Worm (Caenorhabditis elegans): ENCODE results near the gene F15E6.4.

Gene F15E6.4

DNA sequence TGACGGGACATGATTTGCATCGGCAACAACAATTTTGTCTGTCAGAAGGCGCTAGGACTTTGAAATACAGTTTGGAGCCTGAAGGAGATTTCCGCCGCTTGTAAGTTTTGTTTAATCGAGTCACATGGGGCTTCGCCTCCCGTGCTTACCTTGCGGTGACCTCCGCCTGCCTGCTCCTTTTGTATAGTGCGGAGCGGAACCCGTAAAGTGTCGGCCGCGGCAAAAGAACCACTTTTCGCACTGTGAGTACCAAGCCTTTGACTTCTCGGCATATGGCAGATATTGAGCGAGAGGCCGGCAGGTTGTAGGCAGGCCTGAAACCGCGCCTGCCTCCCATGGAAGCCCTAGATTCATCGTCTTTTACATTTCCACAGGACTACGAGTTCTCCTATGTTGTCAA lies 25.3 kb upstream of the F15E6.4 start:
- TF ChIP-seq ref-1 (GFP tag; conservative IDR thresholded peaks at IDR 0.05) = no peak
- TF ChIP-seq flt-1 (GFP tag; IDR thresholded peaks at IDR 0.05) = no peak
- no peak for TF ChIP-seq klf-2 (GFP tag; conservative IDR thresholded peaks at IDR 0.05)
- TF ChIP-seq med-1 (GFP tag; optimal IDR thresholded peaks at IDR 0.05; ENCODE audit: insufficient read depth) = no peak
- no peak for TF ChIP-seq ztf-29 (GFP tag; IDR thresholded peaks at IDR 0.05)
- no peak for TF ChIP-seq ztf-23 (GFP tag; IDR thresholded peaks at IDR 0.05)
- TF ChIP-seq cog-1 (tag; optimal IDR thresholded peaks at IDR 0.05) = no peak
- no peak for TF ChIP-seq T22C8.4 (GFP tag; IDR thresholded peaks at IDR 0.05)
- TF ChIP-seq tab-1 (GFP tag; IDR thresholded peaks at IDR 0.05) = no peak

DNA sequence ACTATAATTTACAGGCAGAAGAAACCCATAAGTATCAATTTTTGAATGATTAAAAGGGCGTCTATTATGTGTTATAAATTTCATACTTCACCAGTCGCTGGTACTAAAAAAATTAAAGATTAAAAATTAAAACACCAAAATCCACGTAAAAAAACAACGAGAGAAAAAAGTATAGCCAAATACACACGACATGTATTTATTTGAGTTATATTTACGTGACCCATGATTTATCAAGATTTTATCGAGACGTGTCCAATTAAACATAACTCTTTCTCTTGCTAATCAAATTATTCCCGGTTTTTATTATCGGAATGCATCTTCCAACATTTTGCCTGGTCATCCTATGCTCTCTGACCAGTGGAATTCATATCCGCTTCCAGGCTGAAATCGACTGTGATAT lies 24.0 kb upstream of the F15E6.4 start, which contains the start of gene F36A4.4:
Gene F36A4.4, plus strand, starts transcription at position 301 of the 400 bp plus-strand sequence.
- TF ChIP-seq T22C8.4 (GFP tag; IDR thresholded peaks at IDR 0.05) (no peak), tab-1 (GFP tag; IDR thresholded peaks at IDR 0.05) (no peak), ztf-29 (GFP tag; IDR thresholded peaks at IDR 0.05) (no peak), ref-1 (GFP tag; conservative IDR thresholded peaks at IDR 0.05) (no peak), med-1 (GFP tag; optimal IDR thresholded peaks at IDR 0.05; ENCODE audit: insufficient read depth) (no peak), flt-1 (GFP tag; IDR thresholded peaks at IDR 0.05) (no peak), ztf-23 (GFP tag; IDR thresholded peaks at IDR 0.05) (no peak), cog-1 (tag; optimal IDR thresholded peaks at IDR 0.05) (no peak), klf-2 (GFP tag; conservative IDR thresholded peaks at IDR 0.05) (no peak)

DNA sequence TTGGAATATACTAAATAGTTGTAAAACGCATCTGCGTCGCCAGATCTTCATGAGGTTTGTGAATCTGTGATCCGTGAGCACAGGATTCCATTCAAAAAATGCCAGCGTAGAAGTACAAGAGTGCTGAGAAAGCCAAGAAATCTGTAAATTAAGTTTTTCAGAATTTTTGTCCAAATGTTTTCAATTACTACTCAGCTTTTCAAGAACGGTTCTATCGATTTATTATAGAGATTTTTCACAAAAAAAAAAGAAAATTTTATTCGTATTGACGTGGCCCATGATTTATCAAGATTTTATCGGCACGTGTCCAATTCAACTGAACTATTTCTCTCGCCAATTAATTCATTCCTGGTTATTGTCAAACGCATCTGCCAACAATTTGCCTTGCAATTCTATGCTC lies 22.0 kb upstream of the F15E6.4 start, which contains the start of gene F36A4.3:
Gene F36A4.3, plus strand, starts transcription at position 301 of the 400 bp plus-strand sequence.
- TF ChIP-seq ztf-29 (GFP tag; IDR thresholded peaks at IDR 0.05) (no peak), tab-1 (GFP tag; IDR thresholded peaks at IDR 0.05) (no peak), cog-1 (tag; optimal IDR thresholded peaks at IDR 0.05) (no peak), ref-1 (GFP tag; conservative IDR thresholded peaks at IDR 0.05) (no peak), flt-1 (GFP tag; IDR thresholded peaks at IDR 0.05) (no peak), ztf-23 (GFP tag; IDR thresholded peaks at IDR 0.05) (no peak), T22C8.4 (GFP tag; IDR thresholded peaks at IDR 0.05) (no peak), klf-2 (GFP tag; conservative IDR thresholded peaks at IDR 0.05) (no peak), med-1 (GFP tag; optimal IDR thresholded peaks at IDR 0.05; ENCODE audit: insufficient read depth) (no peak)

DNA sequence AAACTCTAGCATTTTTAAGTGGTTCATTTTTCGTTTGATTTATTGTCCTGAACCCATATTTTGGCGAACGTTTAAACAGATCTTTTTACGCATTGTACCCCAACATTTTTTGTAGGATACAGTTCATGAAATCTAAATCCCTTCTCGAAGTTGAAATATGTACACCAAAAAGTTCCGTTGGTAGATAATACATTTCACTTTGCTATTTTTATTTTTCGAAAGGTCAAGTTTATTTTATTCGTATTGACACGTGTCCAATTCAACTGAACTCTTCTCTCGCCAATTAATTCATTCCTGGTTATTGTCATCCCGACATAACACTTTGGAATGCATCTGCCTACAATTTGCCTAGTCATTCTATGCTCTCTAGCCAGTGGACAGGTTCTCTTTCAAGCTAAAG lies 20.3 kb upstream of the F15E6.4 start, which contains the start of gene F36A4.2:
Gene F36A4.2, plus strand, starts transcription at position 301 of the 400 bp plus-strand sequence.
- no peak for TF ChIP-seq T22C8.4 (GFP tag; IDR thresholded peaks at IDR 0.05)
- TF ChIP-seq ref-1 (GFP tag; conservative IDR thresholded peaks at IDR 0.05) = no peak
- no peak for TF ChIP-seq klf-2 (GFP tag; conservative IDR thresholded peaks at IDR 0.05)
- no peak for TF ChIP-seq cog-1 (tag; optimal IDR thresholded peaks at IDR 0.05)
- TF ChIP-seq flt-1 (GFP tag; IDR thresholded peaks at IDR 0.05) = no peak
- no peak for TF ChIP-seq tab-1 (GFP tag; IDR thresholded peaks at IDR 0.05)

DNA sequence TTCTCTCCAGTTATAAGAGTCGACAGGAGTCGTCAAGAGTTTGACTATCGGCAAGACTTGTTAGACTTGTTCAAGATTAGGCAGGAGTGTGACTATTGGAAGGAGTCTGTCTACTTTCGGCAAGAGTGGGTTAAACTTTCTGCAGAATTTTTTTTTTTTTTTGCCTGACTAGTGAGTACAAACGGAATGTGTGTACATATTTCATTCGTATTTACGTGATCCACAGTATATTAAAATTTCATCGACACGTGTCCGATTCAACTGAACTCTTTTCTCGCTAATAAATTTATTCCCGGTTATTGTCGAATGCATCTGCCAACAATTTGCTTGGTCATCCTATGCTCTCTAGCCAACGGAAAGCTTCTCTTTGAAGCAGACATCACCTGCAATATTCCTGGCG lies 19.1 kb upstream of the F15E6.4 start, which contains the start of gene F36A4.1:
Gene F36A4.1, plus strand, starts transcription at position 301 of the 400 bp plus-strand sequence.
- TF ChIP-seq cog-1 (tag; optimal IDR thresholded peaks at IDR 0.05) = no peak
- TF ChIP-seq flt-1 (GFP tag; IDR thresholded peaks at IDR 0.05) = no peak
- no peak for TF ChIP-seq ztf-29 (GFP tag; IDR thresholded peaks at IDR 0.05)
- TF ChIP-seq klf-2 (GFP tag; conservative IDR thresholded peaks at IDR 0.05) = no peak
- TF ChIP-seq ztf-23 (GFP tag; IDR thresholded peaks at IDR 0.05) = no peak
- no peak for TF ChIP-seq med-1 (GFP tag; optimal IDR thresholded peaks at IDR 0.05; ENCODE audit: insufficient read depth)
- TF ChIP-seq T22C8.4 (GFP tag; IDR thresholded peaks at IDR 0.05) = no peak
- no peak for TF ChIP-seq ref-1 (GFP tag; conservative IDR thresholded peaks at IDR 0.05)
- no peak for TF ChIP-seq tab-1 (GFP tag; IDR thresholded peaks at IDR 0.05)

DNA sequence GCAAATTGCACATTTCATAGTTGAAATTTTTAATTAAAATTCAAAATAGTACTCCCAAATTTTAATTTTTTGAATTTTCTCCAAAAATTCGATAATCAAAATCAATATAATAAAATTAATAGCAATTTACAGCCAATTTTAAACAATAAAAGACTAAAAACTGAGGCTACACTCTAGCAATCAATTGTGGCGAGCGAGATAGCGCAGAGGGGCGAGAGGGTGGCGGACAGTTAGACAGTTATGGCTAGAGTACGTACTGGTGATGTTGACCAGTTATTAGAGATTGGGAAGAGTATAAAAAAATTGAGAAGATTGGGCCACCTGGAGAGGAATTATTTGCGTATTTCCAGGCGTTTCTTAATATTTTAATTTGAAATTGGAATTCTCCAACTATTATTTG lies 13.6 kb upstream of the F15E6.4 start, which contains the start of gene nhr-78:
Gene nhr-78, minus strand, starts transcription at position 182 of the 400 bp plus-strand sequence.
- TF ChIP-seq med-1 (GFP tag; optimal IDR thresholded peaks at IDR 0.05; ENCODE audit: insufficient read depth) (no peak), ztf-29 (GFP tag; IDR thresholded peaks at IDR 0.05) (no peak), cog-1 (tag; optimal IDR thresholded peaks at IDR 0.05) (no peak), klf-2 (GFP tag; conservative IDR thresholded peaks at IDR 0.05) (no peak), tab-1 (GFP tag; IDR thresholded peaks at IDR 0.05) (no peak), T22C8.4 (GFP tag; IDR thresholded peaks at IDR 0.05) (no peak), flt-1 (GFP tag; IDR thresholded peaks at IDR 0.05) (no peak), ztf-23 (GFP tag; IDR thresholded peaks at IDR 0.05) (no peak), ref-1 (GFP tag; conservative IDR thresholded peaks at IDR 0.05) (no peak)

DNA sequence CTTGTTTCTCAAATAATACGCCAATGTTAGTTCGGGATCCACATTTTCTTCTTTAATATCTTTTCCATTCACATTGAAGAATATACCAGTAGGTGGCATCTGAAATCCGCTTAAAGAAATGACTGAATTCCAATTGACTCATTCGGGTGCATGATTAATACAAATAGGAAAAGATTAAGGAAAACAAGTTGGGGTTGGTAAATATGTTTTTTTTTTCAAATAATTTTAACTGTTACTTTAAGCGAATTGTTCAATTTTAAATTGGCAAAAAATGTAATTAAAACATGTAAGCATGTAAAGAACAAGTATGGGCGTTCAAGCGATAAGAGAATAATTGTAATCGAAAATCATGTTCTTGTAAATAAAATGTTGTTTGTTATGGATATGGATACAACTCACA lies 7.3 kb upstream of the F15E6.4 start, which contains the start of gene F15E6.6:
Gene F15E6.6, minus strand, starts transcription at position 101 of the 400 bp plus-strand sequence.
- TF ChIP-seq ztf-23 (GFP tag; IDR thresholded peaks at IDR 0.05) = no peak
- no peak for TF ChIP-seq flt-1 (GFP tag; IDR thresholded peaks at IDR 0.05)
- no peak for TF ChIP-seq tab-1 (GFP tag; IDR thresholded peaks at IDR 0.05)
- no peak for TF ChIP-seq klf-2 (GFP tag; conservative IDR thresholded peaks at IDR 0.05)
- TF ChIP-seq cog-1 (tag; optimal IDR thresholded peaks at IDR 0.05) = no peak
- no peak for TF ChIP-seq T22C8.4 (GFP tag; IDR thresholded peaks at IDR 0.05)
- TF ChIP-seq ztf-29 (GFP tag; IDR thresholded peaks at IDR 0.05) = no peak
- TF ChIP-seq med-1 (GFP tag; optimal IDR thresholded peaks at IDR 0.05; ENCODE audit: insufficient read depth) = no peak
- no peak for TF ChIP-seq ref-1 (GFP tag; conservative IDR thresholded peaks at IDR 0.05)

DNA sequence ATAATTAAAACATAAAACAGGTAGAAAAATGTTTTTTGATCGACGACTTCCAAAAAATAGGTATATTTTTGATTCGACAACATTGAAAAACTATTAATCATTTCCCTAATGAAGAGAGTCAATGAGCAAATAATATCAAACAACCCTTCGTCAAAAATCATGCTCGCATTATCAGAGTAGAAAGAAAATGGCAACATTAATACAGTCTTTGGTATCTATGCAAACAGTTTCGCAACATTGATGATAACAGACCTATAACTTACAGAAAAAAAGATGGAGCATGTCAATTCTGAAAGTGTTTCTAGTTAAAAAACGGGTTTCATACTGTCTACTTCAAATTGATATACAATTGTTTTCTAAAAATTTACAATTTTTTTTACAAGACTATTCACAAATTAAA lies 6.3 kb upstream of the F15E6.4 start:
- TF ChIP-seq med-1 (GFP tag; optimal IDR thresholded peaks at IDR 0.05; ENCODE audit: insufficient read depth) = no peak
- no peak for TF ChIP-seq flt-1 (GFP tag; IDR thresholded peaks at IDR 0.05)
- no peak for TF ChIP-seq T22C8.4 (GFP tag; IDR thresholded peaks at IDR 0.05)
- no peak for TF ChIP-seq cog-1 (tag; optimal IDR thresholded peaks at IDR 0.05)
- TF ChIP-seq ref-1 (GFP tag; conservative IDR thresholded peaks at IDR 0.05) = no peak
- TF ChIP-seq ztf-29 (GFP tag; IDR thresholded peaks at IDR 0.05) = no peak
- no peak for TF ChIP-seq ztf-23 (GFP tag; IDR thresholded peaks at IDR 0.05)
- no peak for TF ChIP-seq tab-1 (GFP tag; IDR thresholded peaks at IDR 0.05)
- TF ChIP-seq klf-2 (GFP tag; conservative IDR thresholded peaks at IDR 0.05) = no peak

DNA sequence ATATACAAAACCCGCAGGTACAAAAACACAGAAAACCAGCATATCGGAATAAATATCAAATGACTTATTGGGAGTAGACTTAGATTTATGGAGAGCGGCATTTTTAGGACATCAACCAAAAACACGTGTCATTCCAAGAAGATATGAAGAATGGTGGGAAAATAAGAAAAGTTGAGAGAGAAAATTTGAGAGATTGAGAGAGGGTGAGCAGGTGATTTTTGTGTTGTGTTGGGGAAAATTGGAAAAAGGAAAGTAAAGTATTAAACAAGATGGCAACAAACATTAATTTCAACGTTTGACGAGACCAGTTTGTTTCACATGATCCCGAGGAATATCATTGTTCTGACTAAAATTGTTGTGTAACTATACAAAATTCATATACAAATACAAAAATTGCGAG lies 2.9 kb upstream of the F15E6.4 start, which contains the start of gene srv-4:
Gene srv-4, minus strand, starts transcription at position 101 of the 400 bp plus-strand sequence.
- TF ChIP-seq T22C8.4 (GFP tag; IDR thresholded peaks at IDR 0.05) = no peak
- no peak for TF ChIP-seq med-1 (GFP tag; optimal IDR thresholded peaks at IDR 0.05; ENCODE audit: insufficient read depth)
- no peak for TF ChIP-seq ztf-29 (GFP tag; IDR thresholded peaks at IDR 0.05)
- no peak for TF ChIP-seq flt-1 (GFP tag; IDR thresholded peaks at IDR 0.05)
- no peak for TF ChIP-seq ref-1 (GFP tag; conservative IDR thresholded peaks at IDR 0.05)

Data from whole organism, midembryonic.